Worm (Caenorhabditis elegans) whole organism, midembryonic: ENCODE measurements around the gene F56D6.14.

Source experiments
- T22C8.4 ChIP-seq: fragments of 200-800 bp; sonication (Bioruptor generic); IDR thresholded peaks from 2 replicates; pipeline ENCODE4 v1.3.6; 2022; ENCODE audit warnings: missing genetic modification characterization, missing compliant biosample characterization
- med-1 ChIP-seq: sonication (generic microtip); optimal IDR thresholded peaks from 2 replicates; lab custom pipeline; 2017; ENCODE audit warnings: missing genetic modification characterization, mild to moderate bottlenecking, missing compliant biosample characterization, antibody characterized with exemption, missing genetic modification reagents; ENCODE audit not compliant: insufficient read depth
- ref-1 ChIP-seq: fragments of 200-800 bp; sonication (Bioruptor generic); conservative IDR thresholded peaks from 2 replicates; pipeline ENCODE4 v1.3.6; 2022; ENCODE audit warnings: missing genetic modification reagents, missing genetic modification characterization, missing compliant biosample characterization
- ztf-23 ChIP-seq: fragments of 200-800 bp; sonication (Bioruptor generic); IDR thresholded peaks from 2 replicates; pipeline ENCODE4 v1.3.6; 2022; ENCODE audit warnings: missing genetic modification reagents, missing genetic modification characterization, missing compliant biosample characterization

DNA sequence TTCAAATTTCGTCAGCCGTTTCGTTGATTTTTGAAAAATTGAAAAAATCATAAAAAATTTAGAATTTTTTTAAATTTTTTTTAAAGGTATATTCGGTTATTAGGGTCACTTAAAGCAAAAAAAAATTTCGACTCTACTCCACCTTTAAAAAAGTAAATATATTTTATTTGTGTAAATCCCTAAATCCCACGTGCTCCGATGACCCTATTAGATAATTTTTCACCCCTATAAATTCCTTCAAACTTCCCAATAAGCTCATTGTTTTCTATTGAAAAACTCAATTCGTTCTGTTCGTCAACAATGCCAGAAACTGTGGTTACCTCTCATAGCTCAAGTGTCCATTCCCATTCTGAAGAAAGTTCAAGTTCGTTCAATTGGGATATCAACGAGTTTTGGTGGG, 4.9 kb upstream of the F56D6.14 start, which contains the start of gene F56D6.20:
- TF ChIP-seq ref-1 (GFP tag; lab: Robert Waterston, UW) = no peak
- no peak for TF ChIP-seq ztf-23 (GFP tag; lab: Robert Waterston, UW)
- no peak for TF ChIP-seq T22C8.4 (GFP tag; lab: Robert Waterston, UW)
- TF ChIP-seq med-1 (GFP tag; lab: Kevin White, UChicago) = no peak
